Fruit fly (Drosophila melanogaster) whole organism, embryonic: ENCODE data around the gene Elp4.

Experiments
- ATbp ChIP-seq: fragments of 200-800 bp; sonication (Bioruptor generic); optimal IDR thresholded peaks from 2 replicates; lab custom pipeline; 2017; ENCODE audit warnings: missing biosample characterization, mild to moderate bottlenecking, missing genetic modification characterization, missing genetic modification reagents
- Blimp-1 ChIP-seq: fragments of 200-800 bp; sonication (Bioruptor generic); optimal IDR thresholded peaks from 3 replicates; lab custom pipeline; 2018; ENCODE audit warnings: missing biosample characterization, missing genetic modification characterization, mild to moderate bottlenecking, moderate library complexity, missing genetic modification reagents
- CG10267 ChIP-seq: fragments of 200-800 bp; sonication (Bioruptor generic); optimal IDR thresholded peaks from 2 replicates; lab custom pipeline; 2018; ENCODE audit warnings: missing biosample characterization, mild to moderate bottlenecking, missing genetic modification characterization, moderate library complexity
- CG10565 ChIP-seq: fragments of 200-800 bp; sonication (Bioruptor generic); optimal IDR thresholded peaks from 3 replicates; lab custom pipeline; 2016; ENCODE audit warnings: missing biosample characterization, mild to moderate bottlenecking, missing genetic modification characterization
- CG11696 ChIP-seq: fragments of 200-800 bp; sonication (Bioruptor generic); IDR thresholded peaks from 2 replicates; pipeline ENCODE4 v1.3.6; 2022; ENCODE audit warnings: missing biosample characterization, missing genetic modification characterization
- CG11723 ChIP-seq: fragments of 200-800 bp; sonication (Bioruptor generic); optimal IDR thresholded peaks from 2 replicates; lab custom pipeline; 2017; ENCODE audit warnings: missing biosample characterization, mild to moderate bottlenecking, missing genetic modification characterization
- CG12659 ChIP-seq: fragments of 200-800 bp; sonication (Bioruptor generic); optimal IDR thresholded peaks from 3 replicates; lab custom pipeline; 2017; ENCODE audit warnings: mild to moderate bottlenecking, missing biosample characterization, missing genetic modification reagents, missing genetic modification characterization
- CG12744 ChIP-seq: fragments of 200-800 bp; sonication (Bioruptor generic); optimal IDR thresholded peaks from 2 replicates; lab custom pipeline; 2016; ENCODE audit warnings: missing biosample characterization, missing genetic modification characterization
- CG14050 ChIP-seq: fragments of 200-800 bp; sonication (Bioruptor generic); IDR thresholded peaks from 3 replicates; pipeline ENCODE4 v1.3.6; 2022; ENCODE audit warnings: missing biosample characterization, missing genetic modification characterization
- CG2678 ChIP-seq: fragments of 200-800 bp; sonication (Bioruptor generic); optimal IDR thresholded peaks from 3 replicates; lab custom pipeline; 2019; ENCODE audit warnings: missing biosample characterization, mild to moderate bottlenecking, missing genetic modification characterization, moderate library complexity
- CG2712 ChIP-seq: fragments of 200-800 bp; optimal IDR thresholded peaks from 3 replicates; lab custom pipeline; 2019; ENCODE audit warnings: missing biosample characterization, mild to moderate bottlenecking, missing genetic modification characterization, moderate library complexity
- CG3847 ChIP-seq: fragments of 200-800 bp; sonication (Bioruptor generic); IDR thresholded peaks from 2 replicates; pipeline ENCODE4 v1.3.6; 2022; ENCODE audit warnings: missing biosample characterization, missing genetic modification characterization
- CG4730 ChIP-seq: fragments of 200-800 bp; sonication (Bioruptor generic); IDR thresholded peaks from 2 replicates; pipeline ENCODE4 v1.3.6; 2022; ENCODE audit warnings: missing biosample characterization, missing genetic modification characterization
- E2f1 ChIP-seq: fragments of 200-800 bp; sonication (Bioruptor generic); IDR thresholded peaks from 2 replicates; pipeline ENCODE4 v1.3.6; 2022; ENCODE audit warnings: missing biosample characterization, missing genetic modification characterization
- Ets65A ChIP-seq: fragments of 200-800 bp; sonication (Bioruptor generic); peaks from one replicate; lab custom pipeline; 2016; ENCODE audit warnings: missing biosample characterization, missing genetic modification characterization
- Ets97D ChIP-seq: fragments of 200-800 bp; sonication (Bioruptor generic); optimal IDR thresholded peaks from 3 replicates; lab custom pipeline; 2016; ENCODE audit warnings: missing biosample characterization, missing genetic modification characterization
- GATAe ChIP-seq: fragments of 200-800 bp; sonication (Bioruptor generic); conservative IDR thresholded peaks from 2 replicates; pipeline ENCODE4 v1.3.6; 2022; ENCODE audit warnings: missing biosample characterization, missing genetic modification characterization
- HLH3B ChIP-seq: fragments of 200-800 bp; sonication (Bioruptor generic); IDR thresholded peaks from 2 replicates; pipeline ENCODE4 v1.3.6; 2022; ENCODE audit warnings: missing biosample characterization, missing genetic modification characterization
- Hmx ChIP-seq: fragments of 200-800 bp; sonication (Bioruptor generic); optimal IDR thresholded peaks from 2 replicates; lab custom pipeline; 2016; ENCODE audit warnings: missing biosample characterization, missing genetic modification characterization
- Hr51 ChIP-seq, 2 experiments: fragments of 200-800 bp; sonication (Bioruptor generic); optimal IDR thresholded peaks; 2 replicates in 1 of 2; 3 replicates in 1 of 2; lab custom pipeline; 2016 to 2018; ENCODE audit warnings: missing biosample characterization in 2 of 2, missing genetic modification characterization in 2 of 2, mild to moderate bottlenecking in 1 of 2, moderate library complexity in 1 of 2
- NK7.1 ChIP-seq: fragments of 200-800 bp; sonication (Bioruptor generic); optimal IDR thresholded peaks from 3 replicates; lab custom pipeline; 2016; ENCODE audit warnings: missing biosample characterization, missing genetic modification characterization
- NfI ChIP-seq: fragments of 200-800 bp; sonication (Bioruptor generic); optimal IDR thresholded peaks from 3 replicates; lab custom pipeline; 2018; ENCODE audit warnings: missing biosample characterization, mild to moderate bottlenecking, missing genetic modification characterization, moderate library complexity
- Scr ChIP-seq: fragments of 200-800 bp; sonication (Bioruptor generic); IDR thresholded peaks from 2 replicates; pipeline ENCODE4 v1.3.6; 2022; ENCODE audit warnings: missing biosample characterization, missing genetic modification characterization; ENCODE audit not compliant: partially characterized antibody
- Six4 ChIP-seq: fragments of 200-800 bp; sonication (Bioruptor generic); optimal IDR thresholded peaks from 2 replicates; lab custom pipeline; 2016; ENCODE audit warnings: missing biosample characterization, missing genetic modification characterization
- TFAM ChIP-seq: fragments of 200-800 bp; sonication (Bioruptor generic); optimal IDR thresholded peaks from 2 replicates; lab custom pipeline; 2017; ENCODE audit warnings: missing biosample characterization, missing genetic modification characterization, inconsistent platforms
- amos ChIP-seq: fragments of 200-800 bp; sonication (Bioruptor generic); IDR thresholded peaks from 2 replicates; pipeline ENCODE4 v1.3.6; 2022; ENCODE audit warnings: missing biosample characterization, missing genetic modification characterization; ENCODE audit not compliant: partially characterized antibody
- dmrt99B ChIP-seq: fragments of 200-800 bp; sonication (Bioruptor generic); optimal IDR thresholded peaks from 2 replicates; lab custom pipeline; 2018; ENCODE audit warnings: missing biosample characterization, mild to moderate bottlenecking, missing genetic modification characterization, moderate library complexity
- ewg ChIP-seq: fragments of 200-800 bp; sonication (Bioruptor generic); optimal IDR thresholded peaks from 3 replicates; lab custom pipeline; 2017; ENCODE audit warnings: mild to moderate bottlenecking, missing biosample characterization, missing genetic modification reagents, missing genetic modification characterization
- gem ChIP-seq: fragments of 200-800 bp; sonication (Bioruptor generic); optimal IDR thresholded peaks from 2 replicates; lab custom pipeline; 2019; ENCODE audit warnings: missing biosample characterization, mild to moderate bottlenecking, missing genetic modification characterization, moderate library complexity
- gsb ChIP-seq: fragments of 200-800 bp; sonication (Bioruptor generic); IDR thresholded peaks from 2 replicates; pipeline ENCODE4 v1.3.6; 2022; ENCODE audit warnings: missing biosample characterization, missing genetic modification characterization
- hbn ChIP-seq: fragments of 200-800 bp; sonication (Bioruptor generic); IDR thresholded peaks from 2 replicates; pipeline ENCODE4 v1.3.6; 2022; ENCODE audit warnings: missing biosample characterization, missing genetic modification characterization; ENCODE audit not compliant: partially characterized antibody
- inv ChIP-seq: fragments of 200-800 bp; sonication (Bioruptor generic); IDR thresholded peaks from 2 replicates; pipeline ENCODE4 v1.3.6; 2022; ENCODE audit warnings: missing biosample characterization, missing genetic modification characterization; ENCODE audit not compliant: partially characterized antibody
- klu ChIP-seq: fragments of 200-800 bp; sonication (Bioruptor generic); IDR thresholded peaks from 2 replicates; pipeline ENCODE4 v1.3.6; 2022; ENCODE audit warnings: missing biosample characterization, missing genetic modification characterization
- maf-S ChIP-seq: fragments of 200-800 bp; sonication (Bioruptor generic); optimal IDR thresholded peaks from 2 replicates; lab custom pipeline; 2016; ENCODE audit warnings: missing biosample characterization, missing genetic modification characterization
- mirr ChIP-seq: fragments of 200-800 bp; sonication (Bioruptor generic); optimal IDR thresholded peaks from 3 replicates; lab custom pipeline; 2018; ENCODE audit warnings: missing biosample characterization, mild to moderate bottlenecking, missing genetic modification characterization
- nau ChIP-seq: fragments of 200-800 bp; sonication (Bioruptor generic); optimal IDR thresholded peaks from 3 replicates; lab custom pipeline; 2017; ENCODE audit warnings: missing biosample characterization, mild to moderate bottlenecking, missing genetic modification characterization, missing genetic modification reagents
- odd ChIP-seq: fragments of 200-800 bp; sonication (Bioruptor generic); optimal IDR thresholded peaks from 2 replicates; lab custom pipeline; 2017; ENCODE audit warnings: missing biosample characterization, mild to moderate bottlenecking, missing genetic modification characterization
- pan ChIP-seq, 4 experiments: fragments of >200 bp in 3 of 4; fragments of 200-800 bp in 1 of 4; sonication (Bioruptor generic) in 1 of 4; optimal IDR thresholded peaks in 3 of 4; IDR thresholded peaks in 1 of 4; 2 replicates each; pipeline versions ENCODE4 v1.3.6 to Lab custom; 2017 to 2022; ENCODE audit warnings: missing biosample characterization in 2 of 4, missing genetic modification characterization in 2 of 4, mixed read lengths in 1 of 4
- pb ChIP-seq: fragments of 200-800 bp; sonication (Bioruptor generic); optimal IDR thresholded peaks from 3 replicates; lab custom pipeline; 2016; ENCODE audit warnings: missing biosample characterization, missing genetic modification characterization
- pita ChIP-seq: fragments of 200-800 bp; sonication (Bioruptor generic); optimal IDR thresholded peaks from 2 replicates; lab custom pipeline; 2017; ENCODE audit warnings: missing biosample characterization, mild to moderate bottlenecking, missing genetic modification characterization
- row ChIP-seq: fragments of 200-800 bp; sonication (Bioruptor generic); IDR thresholded peaks from 3 replicates; pipeline ENCODE4 v1.3.6; 2022; ENCODE audit warnings: missing biosample characterization, missing genetic modification characterization
- sna ChIP-seq: fragments of 200-800 bp; sonication (Bioruptor generic); IDR thresholded peaks from 2 replicates; pipeline ENCODE4 v1.3.6; 2022; ENCODE audit warnings: missing biosample characterization, missing genetic modification characterization; ENCODE audit not compliant: partially characterized antibody
- tio ChIP-seq: fragments of 200-800 bp; sonication (Bioruptor generic); optimal IDR thresholded peaks from 2 replicates; lab custom pipeline; 2017; ENCODE audit warnings: missing biosample characterization, missing genetic modification characterization, inconsistent platforms
- toy ChIP-seq: fragments of 200-800 bp; sonication (Bioruptor generic); IDR thresholded peaks from 2 replicates; pipeline ENCODE4 v1.3.6; 2022; ENCODE audit warnings: missing biosample characterization, missing genetic modification characterization
- ttk ChIP-seq: fragments of 200-800 bp; sonication (Bioruptor generic); IDR thresholded peaks from 2 replicates; pipeline ENCODE4 v2.1.2; 2022; ENCODE audit warnings: missing biosample characterization, missing genetic modification characterization
- unpg ChIP-seq: fragments of 200-800 bp; sonication (Bioruptor generic); optimal IDR thresholded peaks from 3 replicates; lab custom pipeline; 2018; ENCODE audit warnings: missing biosample characterization, mild to moderate bottlenecking, missing genetic modification characterization, moderate library complexity
- zen ChIP-seq: fragments of 200-800 bp; sonication (Bioruptor generic); optimal IDR thresholded peaks from 3 replicates; lab custom pipeline; 2018; ENCODE audit warnings: missing biosample characterization, mild to moderate bottlenecking, missing genetic modification characterization, moderate library complexity

Gene Elp4

DNA sequence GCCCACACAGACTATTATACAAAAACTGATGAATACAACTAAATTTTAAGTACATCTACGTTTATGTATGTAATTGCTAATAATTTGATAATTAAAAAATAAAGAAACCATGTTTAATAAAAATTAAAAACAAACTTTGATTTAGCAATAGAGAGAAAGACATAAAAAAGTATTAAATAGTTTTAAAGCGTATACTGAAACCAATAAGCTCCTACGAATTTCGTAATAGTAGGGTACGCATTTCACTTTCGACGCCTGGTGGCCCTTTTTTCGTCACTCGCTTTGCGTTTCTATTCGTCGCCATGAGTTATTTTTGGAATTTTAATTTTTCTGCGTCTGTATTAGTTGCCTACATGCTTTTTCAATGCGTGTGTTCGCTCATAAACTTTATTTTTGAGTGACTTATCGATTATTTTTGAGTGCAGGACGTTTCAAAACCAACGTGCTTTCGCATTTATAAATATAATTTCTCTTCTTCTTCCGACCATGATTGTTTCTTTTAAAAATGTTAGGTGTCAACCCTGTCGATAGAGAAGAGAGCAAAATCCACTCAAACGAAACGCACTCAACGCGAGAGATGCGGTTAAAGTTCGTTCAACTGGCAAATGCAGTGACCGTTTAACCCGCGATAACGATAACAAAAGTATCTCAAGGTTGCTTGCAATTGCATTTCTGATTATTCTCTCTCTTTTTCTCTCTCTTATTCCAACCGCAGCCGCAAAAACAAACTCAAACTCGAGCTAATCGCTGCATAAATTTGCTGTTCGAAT, 22.8 kb downstream of the Elp4 start, which contains the start of gene Oscillin (continued):
- no peak for TF ChIP-seq pb
- peak; percentile 79 for TF ChIP-seq E2f1 (GFP tag; lab: Robert Waterston, UW)
- TF ChIP-seq sna (GFP tag; lab: Robert Waterston, UW) = peak; percentile 91
- TF ChIP-seq odd = peak; percentile 76
- no peak for TF ChIP-seq tio
- peak; percentile 32; the same call in 1 of the 2 replicates for TF ChIP-seq inv (GFP tag; lab: Robert Waterston, UW)
- no peak for TF ChIP-seq zen
- TF ChIP-seq GATAe (GFP tag; lab: Robert Waterston, UW) = no peak
- no peak for TF ChIP-seq pan (optimal IDR thresholded peaks at IDR 0.05; lab: Kevin White, UChicago)
- TF ChIP-seq pan (GFP tag; optimal IDR thresholded peaks at IDR 0.05 in 1 of 2, IDR thresholded peaks at IDR 0.05 in 1 of 2) = peak in 1 of 2 experiments; percentile 92
- peak; percentile 22; the same call in 1 of the 2 replicates for TF ChIP-seq amos (GFP tag; lab: Robert Waterston, UW)
- TF ChIP-seq CG2678 = peak; percentile 92
- TF ChIP-seq CG3847 (GFP tag; lab: Robert Waterston, UW) = peak; percentile 43; the same call in 1 of the 2 replicates
- no peak for TF ChIP-seq NK7.1 (GFP tag; lab: Kevin White, UChicago)
- TF ChIP-seq ATbp (GFP tag; lab: Kevin White, UChicago) = no peak
- TF ChIP-seq gem (tag; lab: Kevin White, UChicago) = peak; percentile 58
- peak; percentile 49 for TF ChIP-seq Six4 (GFP tag; lab: Kevin White, UChicago)
- TF ChIP-seq HLH3B (GFP tag; lab: Robert Waterston, UW) = peak; percentile 78
- no peak for TF ChIP-seq Ets65A (GFP tag; lab: Kevin White, UChicago)
- peak; percentile 88 for TF ChIP-seq unpg
- TF ChIP-seq CG10267 (tag; lab: Kevin White, UChicago) = peak; percentile 83
- peak; percentile 50; the same call in 1 of the 2 replicates for TF ChIP-seq hbn (GFP tag; lab: Robert Waterston, UW)
- TF ChIP-seq Ets97D (GFP tag; lab: Kevin White, UChicago) = no peak
- peak; percentile 27 for TF ChIP-seq CG10565 (GFP tag; lab: Kevin White, UChicago)
- TF ChIP-seq nau = peak; percentile 66
- peak; percentile 36 to 92 for TF ChIP-seq Hr51 (GFP tag; optimal IDR thresholded peaks at IDR 0.05; lab: Kevin White, UChicago)
- TF ChIP-seq Scr (GFP tag; lab: Robert Waterston, UW) = peak; percentile 59
- TF ChIP-seq pita (GFP tag; lab: Kevin White, UChicago) = no peak
- TF ChIP-seq ttk = peak; percentile 81
- peak; percentile 100 for TF ChIP-seq Blimp-1 (GFP tag; lab: Kevin White, UChicago)
- no peak for TF ChIP-seq TFAM
- peak; percentile 95 for TF ChIP-seq CG2712 (tag; lab: Kevin White, UChicago)
- peak; percentile 75 for TF ChIP-seq CG12659
- TF ChIP-seq maf-S (GFP tag; lab: Kevin White, UChicago) = no peak
- TF ChIP-seq CG11696 (GFP tag; lab: Robert Waterston, UW) = peak; percentile 60
- TF ChIP-seq CG4730 (GFP tag; lab: Robert Waterston, UW) = peak; percentile 69
- TF ChIP-seq gsb (GFP tag; lab: Robert Waterston, UW) = peak; percentile 66
- peak; percentile 72 for TF ChIP-seq klu (GFP tag; lab: Robert Waterston, UW)
- TF ChIP-seq row (GFP tag; lab: Robert Waterston, UW) = peak; percentile 44
- TF ChIP-seq Hmx (GFP tag; lab: Kevin White, UChicago) = peak; percentile 56
- TF ChIP-seq ewg (GFP tag; lab: Kevin White, UChicago) = peak; percentile 48
- peak; percentile 68 for TF ChIP-seq CG14050 (GFP tag; lab: Robert Waterston, UW)
- peak; percentile 61 for TF ChIP-seq CG11723
- peak; percentile 89 for TF ChIP-seq dmrt99B
- 0 out of 2 replicates have a peak, but pooled peaks have one; percentile 38 for TF ChIP-seq toy (GFP tag; lab: Robert Waterston, UW)
- TF ChIP-seq NfI (GFP tag; lab: Kevin White, UChicago) = peak; percentile 66
- TF ChIP-seq mirr = no peak
- TF ChIP-seq CG12744 (GFP tag; lab: Kevin White, UChicago) = peak; percentile 29
